Fruit fly (Drosophila melanogaster) ovary, adult (tissue): ENCODE measurements around the gene Vps45.
A peak's percentile ranks its signal among the peaks of the same experiment; 100 is the strongest.

Experiments used
- CG17801 ChIP-seq: fragments of 200-800 bp; optimal IDR thresholded peaks from 2 replicates; lab custom pipeline; 2019; ENCODE audit warnings: missing biosample characterization, mild to moderate bottlenecking, missing genetic modification characterization, moderate library complexity; ENCODE audit not compliant: partially characterized antibody

Vps45 gene

dm6 chr3R:9573812-9574587 is 10.3 kb downstream of the Vps45 start, which contains the start of gene CG9399:
Gene CG9399, minus strand, starts transcription at chr3R:9574211.
- peak; percentile 96 for TF ChIP-seq CG17801 (GFP tag; lab: Kevin White, UChicago)

dm6 chr3R:9577382-9578137 is 13.8 kb downstream of the Vps45 start, which contains the start of the genes Kap-alpha3 and Son:
Gene Kap-alpha3, minus strand, starts transcription at chr3R:9577733.
Gene Son, plus strand, starts transcription at chr3R:9578042.
- TF ChIP-seq CG17801 (GFP tag; lab: Kevin White, UChicago), result peak; percentile 90

dm6 chr3R:9581089-9581520 is 17.4 kb downstream of the Vps45 start, which contains the start of gene CG8301:
Gene CG8301, plus strand, starts transcription at chr3R:9581306.
- peak; percentile 57 for TF ChIP-seq CG17801 (GFP tag; lab: Kevin White, UChicago)

- TF ChIP-seq CG17801 (GFP tag; lab: Kevin White, UChicago), result no peak
These were observed 18.2 kb downstream of the Vps45 start for dm6 chr3R:9581973-9582372.

- no peak for TF ChIP-seq CG17801 (GFP tag; lab: Kevin White, UChicago)
These were observed 19.4 kb downstream of the Vps45 start, which contains the start of gene CG33654 for dm6 chr3R:9583122-9583521. Gene CG33654, minus strand, starts transcription at chr3R:9583222.

- peak; percentile 36 for TF ChIP-seq CG17801 (GFP tag; lab: Kevin White, UChicago)
These were observed 23.0 kb downstream of the Vps45 start, which contains the start of gene P58IPK for dm6 chr3R:9586663-9587248. Gene P58IPK, plus strand, starts transcription at chr3R:9586942.

dm6 chr3R:9590952-9591532 is 27.3 kb downstream of the Vps45 start, which contains the start of the genes bocks and CG8312:
Gene bocks, minus strand, starts transcription at chr3R:9591002.
Gene CG8312, plus strand, starts transcription at chr3R:9591309.
- TF ChIP-seq CG17801 (GFP tag; lab: Kevin White, UChicago), result peak; percentile 40

dm6 chr3R:9591769-9592388 is 28.2 kb downstream of the Vps45 start:
- no peak for TF ChIP-seq CG17801 (GFP tag; lab: Kevin White, UChicago)

- TF ChIP-seq CG17801 (GFP tag; lab: Kevin White, UChicago), result peak; percentile 80
These were observed 29.9 kb downstream of the Vps45 start for dm6 chr3R:9593408-9594250.

dm6 chr3R:9594251-9594581 is 30.5 kb downstream of the Vps45 start:
- no peak for TF ChIP-seq CG17801 (GFP tag; lab: Kevin White, UChicago)

dm6 chr3R:9594839-9595238 is 31.1 kb downstream of the Vps45 start:
- TF ChIP-seq CG17801 (GFP tag; lab: Kevin White, UChicago), result no peak

dm6 chr3R:9595681-9596357 is 32.1 kb downstream of the Vps45 start:
- no peak for TF ChIP-seq CG17801 (GFP tag; lab: Kevin White, UChicago)

- no peak for TF ChIP-seq CG17801 (GFP tag; lab: Kevin White, UChicago)
These were observed 32.9 kb downstream of the Vps45 start for dm6 chr3R:9596615-9597014.
